Fruit fly (Drosophila melanogaster): ENCODE data around the gene Nop56.

The Nop56 gene

dm6 chr3R:22420911-22421310 is at the start of gene Nop56, which contains the start of gene mats (continued):
- TF ChIP-seq HHEX (GFP tag; optimal IDR thresholded peaks at IDR 0.05) (no peak), GATAe (GFP tag; conservative IDR thresholded peaks at IDR 0.05) (peak; percentile 17; the same call in 1 of the 2 replicates), oc (tag; optimal IDR thresholded peaks at IDR 0.05) (no peak), CG1832 (GFP tag; optimal IDR thresholded peaks at IDR 0.05) (peak; percentile 33), CG14710 (tag; optimal IDR thresholded peaks at IDR 0.05) (peak; percentile 74), Hmr (GFP tag; optimal IDR thresholded peaks at IDR 0.05) (no peak), CG3838 (GFP tag; optimal IDR thresholded peaks at IDR 0.05) (no peak), mirr (GFP tag; optimal IDR thresholded peaks at IDR 0.05) (no peak), CG5180 (GFP tag; optimal IDR thresholded peaks at IDR 0.05) (peak; percentile 64), CG4404 (GFP tag; IDR thresholded peaks at IDR 0.05) (no peak), ab (GFP tag; optimal IDR thresholded peaks at IDR 0.05) (no peak), Mad (GFP tag; optimal IDR thresholded peaks at IDR 0.05) (peak; percentile 22), Asciz (GFP tag; optimal IDR thresholded peaks at IDR 0.05) (no peak), CG8944 (GFP tag; optimal IDR thresholded peaks at IDR 0.05) (no peak), Ets65A (GFP tag) (no peak), Dbx (GFP tag; IDR thresholded peaks at IDR 0.05) (0 out of 3 replicates have a peak, but pooled peaks have one; percentile 28), nerfin-2 (GFP tag; IDR thresholded peaks at IDR 0.05; ENCODE audit: partially characterized antibody) (no peak), vnd (GFP tag; IDR thresholded peaks at IDR 0.05; ENCODE audit: partially characterized antibody) (no peak), Oli (tag; optimal IDR thresholded peaks at IDR 0.05) (no peak), ttk (GFP tag; IDR thresholded peaks at IDR 0.05) (no peak), NFAT (GFP tag; IDR thresholded peaks at IDR 0.05) (peak; percentile 13; the same call in 1 of the 2 replicates), CG34422 (GFP tag; IDR thresholded peaks at IDR 0.05) (peak; percentile 81; the same call in 2 of the 3 replicates), zfh2 (GFP tag; optimal IDR thresholded peaks at IDR 0.05) (no peak), CG7271 (tag; optimal IDR thresholded peaks at IDR 0.05) (no peak), lov (optimal IDR thresholded peaks at IDR 0.05) (no peak), lov (GFP tag; IDR thresholded peaks at IDR 0.05) (no peak), Elba2 (GFP tag; optimal IDR thresholded peaks at IDR 0.05) (peak; percentile 84), Awh (GFP tag; IDR thresholded peaks at IDR 0.05) (no peak), H15 (GFP tag; IDR thresholded peaks at IDR 0.05) (no peak), PHDP (tag; optimal IDR thresholded peaks at IDR 0.05) (no peak), Dad (GFP tag; optimal IDR thresholded peaks at IDR 0.05) (no peak), Dip2 (GFP tag; IDR thresholded peaks at IDR 0.05) (no peak), Antp (GFP tag; optimal IDR thresholded peaks at IDR 0.05) (no peak), CG30431 (GFP tag; optimal IDR thresholded peaks at IDR 0.05) (no peak), CG9609 (GFP tag; optimal IDR thresholded peaks at IDR 0.05) (no peak), abd-A (tag; optimal IDR thresholded peaks at IDR 0.05) (no peak), CG4617 (GFP tag; optimal IDR thresholded peaks at IDR 0.05; ENCODE audit: borderline replicate concordance) (peak; percentile 94), Side (GFP tag; optimal IDR thresholded peaks at IDR 0.05) (no peak), sim (GFP tag; IDR thresholded peaks at IDR 0.05) (no peak), Deaf1 (tag; optimal IDR thresholded peaks at IDR 0.05) (no peak), CG12942 (GFP tag; optimal IDR thresholded peaks at IDR 0.05) (no peak), mld (GFP tag; IDR thresholded peaks at IDR 0.05; ENCODE audit: partially characterized antibody) (no peak), CoRest (tag; optimal IDR thresholded peaks at IDR 0.05) (no peak), E2f2 (GFP tag; IDR thresholded peaks at IDR 0.05) (peak; percentile 23; the same call in 1 of the 2 replicates), tap (tag; optimal IDR thresholded peaks at IDR 0.05) (no peak), Fer1 (GFP tag; optimal IDR thresholded peaks at IDR 0.05) (peak; percentile 24), CG7372 (GFP tag; IDR thresholded peaks at IDR 0.05) (no peak), esg (GFP tag; conservative IDR thresholded peaks at IDR 0.05) (no peak), slbo (GFP tag; IDR thresholded peaks at IDR 0.05) (peak; percentile 54), MESR4 (GFP tag; optimal IDR thresholded peaks at IDR 0.05) (peak; percentile 95), CG5245 (GFP tag; optimal IDR thresholded peaks at IDR 0.05) (no peak), CG3163 (GFP tag; optimal IDR thresholded peaks at IDR 0.05) (no peak), CTCF (GFP tag; optimal IDR thresholded peaks at IDR 0.05) (peak; percentile 13)

All from whole organism, embryonic.